Fruit fly (Drosophila melanogaster) whole organism, prepupa: ENCODE results near the gene hry.
A peak's percentile ranks its signal among the peaks of the same experiment; 100 is the strongest.

ENCODE experiments used
- CG10631 ChIP-seq: fragments of 200-800 bp; sonication (Bioruptor generic); optimal IDR thresholded peaks from 2 replicates; lab custom pipeline; 2016; ENCODE audit warnings: missing biosample characterization, missing genetic modification characterization
- CG10669 ChIP-seq: fragments of 200-800 bp; sonication (Bioruptor generic); optimal IDR thresholded peaks from 3 replicates; lab custom pipeline; 2018; ENCODE audit warnings: missing biosample characterization, mild to moderate bottlenecking, missing genetic modification characterization, moderate library complexity
- CG11294 ChIP-seq: fragments of 200-800 bp; sonication (Bioruptor generic); IDR thresholded peaks from 2 replicates; pipeline ENCODE4 v1.3.6; 2022; ENCODE audit warnings: missing biosample characterization, missing genetic modification characterization
- CG11762 ChIP-seq: fragments of 200-800 bp; sonication (Bioruptor generic); optimal IDR thresholded peaks from 3 replicates; lab custom pipeline; 2016; ENCODE audit warnings: missing biosample characterization, missing genetic modification characterization; ENCODE audit not compliant: insufficient read depth
- CG11902 ChIP-seq: fragments of 200-800 bp; sonication (Bioruptor generic); optimal IDR thresholded peaks from 3 replicates; lab custom pipeline; 2016; ENCODE audit warnings: missing biosample characterization, missing genetic modification characterization
- CG15336 ChIP-seq: fragments of 200-800 bp; sonication (Bioruptor generic); IDR thresholded peaks from 2 replicates; pipeline ENCODE4 v1.3.6; 2022; ENCODE audit warnings: missing biosample characterization, missing genetic modification characterization
- CG1621 ChIP-seq: fragments of 200-800 bp; sonication (Bioruptor generic); optimal IDR thresholded peaks from 3 replicates; lab custom pipeline; 2018; ENCODE audit warnings: missing biosample characterization, mild to moderate bottlenecking, missing genetic modification characterization
- CG16779 ChIP-seq: fragments of 200-800 bp; sonication (Bioruptor generic); optimal IDR thresholded peaks from 3 replicates; lab custom pipeline; 2017; ENCODE audit warnings: missing biosample characterization, mild to moderate bottlenecking, missing genetic modification characterization
- CG31627 ChIP-seq: fragments of 200-800 bp; sonication (Bioruptor generic); optimal IDR thresholded peaks from 3 replicates; lab custom pipeline; 2016; ENCODE audit warnings: missing biosample characterization, missing genetic modification characterization
- CG32006 ChIP-seq: fragments of 200-800 bp; sonication (Bioruptor generic); optimal IDR thresholded peaks from 3 replicates; lab custom pipeline; 2017; ENCODE audit warnings: missing biosample characterization, mild to moderate bottlenecking, missing genetic modification characterization
- CG34406 ChIP-seq: fragments of 200-800 bp; sonication (Bioruptor generic); optimal IDR thresholded peaks from 3 replicates; lab custom pipeline; 2016; ENCODE audit warnings: missing biosample characterization, missing genetic modification characterization
- CG3919 ChIP-seq: fragments of 200-800 bp; sonication (Bioruptor generic); optimal IDR thresholded peaks from 3 replicates; lab custom pipeline; 2016; ENCODE audit warnings: missing biosample characterization, missing genetic modification characterization
- CG4318 ChIP-seq: fragments of 200-800 bp; sonication (Bioruptor generic); optimal IDR thresholded peaks from 3 replicates; lab custom pipeline; 2017; ENCODE audit warnings: missing biosample characterization, mild to moderate bottlenecking, missing genetic modification characterization
- CG6163 ChIP-seq: fragments of 200-800 bp; sonication (Bioruptor generic); IDR thresholded peaks from 3 replicates; pipeline ENCODE4 v1.3.6; 2022; ENCODE audit warnings: missing biosample characterization, missing genetic modification characterization
- CG6808 ChIP-seq: fragments of 200-800 bp; sonication (Bioruptor generic); optimal IDR thresholded peaks from 3 replicates; lab custom pipeline; 2017; ENCODE audit warnings: missing biosample characterization, missing genetic modification characterization, mild to moderate bottlenecking, moderate library complexity, missing genetic modification reagents
- CG7368 ChIP-seq: fragments of 200-800 bp; sonication (Bioruptor generic); optimal IDR thresholded peaks from 3 replicates; lab custom pipeline; 2016; ENCODE audit warnings: missing biosample characterization, missing genetic modification characterization
- CG8119 ChIP-seq: fragments of 200-800 bp; sonication (Bioruptor generic); IDR thresholded peaks from 3 replicates; pipeline ENCODE4 v1.3.6; 2022; ENCODE audit warnings: missing biosample characterization, missing genetic modification characterization
- CG8319 ChIP-seq: fragments of 200-800 bp; sonication (Bioruptor generic); optimal IDR thresholded peaks from 3 replicates; lab custom pipeline; 2016; ENCODE audit warnings: missing biosample characterization, missing genetic modification characterization
- CG8632 ChIP-seq: fragments of 200-800 bp; sonication (Bioruptor generic); optimal IDR thresholded peaks from 3 replicates; lab custom pipeline; 2016; ENCODE audit warnings: missing biosample characterization, missing genetic modification characterization
- CG9139 ChIP-seq: fragments of 200-800 bp; sonication (Bioruptor generic); optimal IDR thresholded peaks from 3 replicates; lab custom pipeline; 2017; ENCODE audit warnings: missing biosample characterization, mild to moderate bottlenecking, missing genetic modification characterization
- Eip75B ChIP-seq: fragments of 200-800 bp; sonication (Bioruptor generic); optimal IDR thresholded peaks from 3 replicates; lab custom pipeline; 2016; ENCODE audit warnings: missing biosample characterization, missing genetic modification characterization
- Eip78C ChIP-seq: fragments of 200-800 bp; sonication (Bioruptor generic); peaks from one replicate; lab custom pipeline; 2016; ENCODE audit warnings: missing biosample characterization, missing genetic modification characterization
- Eip93F ChIP-seq: fragments of 200-800 bp; sonication (Bioruptor generic); optimal IDR thresholded peaks from 2 replicates; lab custom pipeline; 2016; ENCODE audit warnings: missing biosample characterization, mild to moderate bottlenecking, missing genetic modification characterization
- Ets21C ChIP-seq: fragments of 200-800 bp; sonication (Bioruptor generic); optimal IDR thresholded peaks from 3 replicates; lab custom pipeline; 2016; ENCODE audit warnings: missing biosample characterization, missing genetic modification characterization
- Gug ChIP-seq: fragments of 200-800 bp; sonication (Bioruptor generic); IDR thresholded peaks from 2 replicates; pipeline ENCODE4 v1.3.6; 2022; ENCODE audit warnings: missing biosample characterization, missing genetic modification characterization
- Hr38 ChIP-seq: sonication (Bioruptor generic); optimal IDR thresholded peaks from 2 replicates; lab custom pipeline; 2016; ENCODE audit warnings: missing biosample characterization, missing genetic modification characterization
- Hr39 ChIP-seq: fragments of 200-800 bp; sonication (Bioruptor generic); optimal IDR thresholded peaks from 2 replicates; lab custom pipeline; 2016; ENCODE audit warnings: missing biosample characterization, missing genetic modification characterization
- Hr4 ChIP-seq: fragments of 200-800 bp; sonication (Bioruptor generic); optimal IDR thresholded peaks from 3 replicates; lab custom pipeline; 2016; ENCODE audit warnings: missing biosample characterization, missing genetic modification characterization
- Smox ChIP-seq: fragments of 200-800 bp; sonication (Bioruptor generic); optimal IDR thresholded peaks from 3 replicates; lab custom pipeline; 2016; ENCODE audit warnings: missing biosample characterization, missing genetic modification characterization
- Sox102F ChIP-seq: fragments of 200-800 bp; sonication (Bioruptor generic); optimal IDR thresholded peaks from 2 replicates; lab custom pipeline; 2016; ENCODE audit warnings: missing biosample characterization, mild to moderate bottlenecking, missing genetic modification characterization
- Sox14 ChIP-seq: fragments of 200-800 bp; sonication (Bioruptor generic); optimal IDR thresholded peaks from 3 replicates; lab custom pipeline; 2016; ENCODE audit warnings: missing biosample characterization, missing genetic modification characterization
- Sox15 ChIP-seq: fragments of 200-800 bp; sonication (Bioruptor generic); optimal IDR thresholded peaks from 3 replicates; lab custom pipeline; 2016; ENCODE audit warnings: missing biosample characterization, missing genetic modification characterization
- achi ChIP-seq: fragments of 200-800 bp; sonication (Bioruptor generic); optimal IDR thresholded peaks from 3 replicates; lab custom pipeline; 2016; ENCODE audit warnings: missing biosample characterization, missing genetic modification characterization
- acj6 ChIP-seq: fragments of 200-800 bp; sonication (Bioruptor generic); optimal IDR thresholded peaks from 3 replicates; lab custom pipeline; 2016; ENCODE audit warnings: missing biosample characterization, missing genetic modification characterization
- cyc ChIP-seq: fragments of 200-800 bp; sonication (Bioruptor generic); optimal IDR thresholded peaks from 3 replicates; lab custom pipeline; 2016; ENCODE audit warnings: missing biosample characterization, missing genetic modification characterization
- dac ChIP-seq: fragments of 200-800 bp; sonication (Bioruptor generic); optimal IDR thresholded peaks from 2 replicates; lab custom pipeline; 2017; ENCODE audit warnings: missing biosample characterization, mild to moderate bottlenecking, missing genetic modification characterization
- dsx ChIP-seq: fragments of 200-800 bp; optimal IDR thresholded peaks from 3 replicates; lab custom pipeline; 2019; ENCODE audit warnings: missing biosample characterization, mild to moderate bottlenecking, missing genetic modification characterization, moderate library complexity; ENCODE audit not compliant: poor library complexity, severe bottlenecking
- eg ChIP-seq: fragments of 200-800 bp; sonication (Bioruptor generic); IDR thresholded peaks from 3 replicates; pipeline ENCODE4 v1.3.6; 2022; ENCODE audit warnings: missing biosample characterization, missing genetic modification characterization
- esn ChIP-seq: fragments of 200-800 bp; sonication (Bioruptor generic); optimal IDR thresholded peaks from 2 replicates; lab custom pipeline; 2016; ENCODE audit warnings: missing biosample characterization, mild to moderate bottlenecking, missing genetic modification characterization, moderate library complexity
- fd59A ChIP-seq: fragments of 200-800 bp; sonication (Bioruptor generic); optimal IDR thresholded peaks from 2 replicates; lab custom pipeline; 2017; ENCODE audit warnings: missing biosample characterization, mild to moderate bottlenecking, missing genetic modification characterization, missing genetic modification reagents
- fd85E ChIP-seq: fragments of 200-800 bp; sonication (Bioruptor generic); optimal IDR thresholded peaks from 3 replicates; lab custom pipeline; 2016; ENCODE audit warnings: missing biosample characterization, missing genetic modification characterization
- fkh ChIP-seq: fragments of 200-800 bp; sonication (Bioruptor generic); optimal IDR thresholded peaks from 3 replicates; lab custom pipeline; 2017; ENCODE audit warnings: missing biosample characterization, mild to moderate bottlenecking, missing genetic modification characterization, moderate library complexity
- lz ChIP-seq: fragments of 200-800 bp; sonication (Bioruptor generic); optimal IDR thresholded peaks from 3 replicates; lab custom pipeline; 2016; ENCODE audit warnings: missing biosample characterization, missing genetic modification characterization
- net ChIP-seq: fragments of 200-800 bp; sonication (Bioruptor generic); optimal IDR thresholded peaks from 3 replicates; lab custom pipeline; 2016; ENCODE audit warnings: missing biosample characterization, missing genetic modification characterization
- salr ChIP-seq, 2 experiments: fragments of 200-800 bp; sonication (Bioruptor generic); optimal IDR thresholded peaks; 3 replicates each; lab custom pipeline; 2016 to 2018; ENCODE audit warnings: missing biosample characterization in 2 of 2, missing genetic modification characterization in 2 of 2, mild to moderate bottlenecking in 1 of 2
- spab ChIP-seq: fragments of 200-800 bp; sonication (Bioruptor generic); optimal IDR thresholded peaks from 2 replicates; lab custom pipeline; 2017; ENCODE audit warnings: missing biosample characterization, mild to moderate bottlenecking, missing genetic modification characterization, missing genetic modification reagents
- ss ChIP-seq, 2 experiments: fragments of 200-800 bp; sonication (Bioruptor generic); optimal IDR thresholded peaks; 2 replicates in 1 of 2; 3 replicates in 1 of 2; lab custom pipeline; 2017 to 2018; ENCODE audit warnings: mild to moderate bottlenecking in 2 of 2, missing biosample characterization in 2 of 2, missing genetic modification characterization in 2 of 2, moderate library complexity in 1 of 2
- svp ChIP-seq: fragments of 200-800 bp; sonication (Bioruptor generic); peaks from one replicate; lab custom pipeline; 2016; ENCODE audit warnings: missing biosample characterization, missing genetic modification characterization
- vri ChIP-seq: fragments of 200-800 bp; sonication (Bioruptor generic); optimal IDR thresholded peaks from 3 replicates; lab custom pipeline; 2016; ENCODE audit warnings: missing biosample characterization, mild to moderate bottlenecking, missing genetic modification characterization

Gene hry

DNA sequence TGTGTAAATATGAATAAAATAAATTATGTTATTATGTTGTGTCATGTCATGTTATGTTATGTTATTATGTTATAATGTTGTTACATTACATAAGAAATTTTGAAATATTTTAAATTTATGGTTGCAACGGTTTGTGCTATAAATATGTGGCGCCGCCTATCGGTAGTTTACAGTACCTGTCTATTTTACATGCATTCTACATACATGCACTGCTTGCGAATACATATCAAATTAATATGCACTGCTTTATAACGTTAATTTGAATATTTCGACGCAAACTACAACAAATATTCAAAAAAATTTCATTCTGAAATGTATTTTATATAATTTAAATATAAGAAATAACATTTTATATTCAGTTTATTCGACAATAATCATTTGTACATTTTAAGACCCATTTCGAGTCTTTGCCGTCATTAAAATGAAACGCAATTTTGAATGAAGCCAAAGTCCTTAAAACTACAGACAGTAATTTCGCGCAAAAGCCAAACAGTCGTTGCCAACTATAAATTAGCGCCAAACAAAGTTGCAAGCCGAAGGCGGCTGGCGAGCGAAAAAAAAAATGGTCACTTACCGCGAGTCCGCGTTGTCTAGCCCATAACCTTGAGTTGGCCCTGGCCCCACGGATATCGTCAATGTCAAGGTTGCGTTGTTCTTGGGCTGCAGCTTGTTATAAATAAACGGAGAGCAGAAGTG lies 23.5 kb upstream of the hry start:
- TF ChIP-seq net (GFP tag; lab: Kevin White, UChicago) (no peak), CG4318 (GFP tag; lab: Kevin White, UChicago) (no peak), Eip75B (GFP tag; lab: Kevin White, UChicago) (no peak), CG6808 (no peak), dsx (peak; percentile 98), Ets21C (no peak), CG9139 (no peak)
- TF ChIP-seq, all 60 proteins: peak for 1

DNA sequence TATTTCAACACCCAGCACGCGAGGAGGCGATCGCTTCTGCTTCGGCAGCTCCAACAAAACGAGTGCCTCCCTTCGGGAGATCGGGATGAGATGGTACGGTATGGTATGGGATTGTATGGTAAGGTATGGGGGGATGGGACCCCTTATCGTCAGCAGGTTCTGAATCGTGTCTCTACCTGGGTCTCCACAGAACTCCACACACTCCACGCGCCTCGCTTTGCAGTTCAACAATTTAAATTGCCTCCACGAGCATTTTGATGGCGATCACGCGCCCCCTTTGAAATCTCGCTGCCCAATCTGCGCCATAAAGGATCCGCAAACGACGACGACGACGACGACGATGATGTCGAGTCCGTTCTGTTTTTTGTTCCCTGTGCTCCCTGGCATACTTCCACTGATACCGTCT lies 23.0 kb upstream of the hry start:
- TF ChIP-seq net (GFP tag; lab: Kevin White, UChicago) (no peak), CG31627 (GFP tag; lab: Kevin White, UChicago) (no peak), CG15336 (GFP tag; lab: Robert Waterston, UW) (no peak), vri (no peak), lz (GFP tag; lab: Kevin White, UChicago) (no peak), CG9139 (no peak), CG10669 (GFP tag; lab: Kevin White, UChicago) (no peak), spab (GFP tag; lab: Kevin White, UChicago) (no peak), Ets21C (no peak), CG8119 (GFP tag; lab: Robert Waterston, UW) (no peak), Hr38 (GFP tag; lab: Kevin White, UChicago) (no peak), CG4318 (GFP tag; lab: Kevin White, UChicago) (no peak), Hr39 (GFP tag; lab: Kevin White, UChicago) (no peak), fd85E (no peak), CG34406 (GFP tag; lab: Kevin White, UChicago) (no peak), ss (GFP tag; optimal IDR thresholded peaks at IDR 0.05; lab: Kevin White, UChicago) (peak; percentile 51 to 93), svp (GFP tag; lab: Kevin White, UChicago) (peak; percentile 60), CG1621 (peak; percentile 23), esn (GFP tag; lab: Kevin White, UChicago) (no peak), CG11902 (no peak), CG11294 (no peak), CG8319 (GFP tag; lab: Kevin White, UChicago) (no peak), achi (GFP tag; lab: Kevin White, UChicago) (no peak), Smox (GFP tag; lab: Kevin White, UChicago) (no peak), CG10631 (GFP tag; lab: Kevin White, UChicago) (no peak), fkh (GFP tag; lab: Kevin White, UChicago) (no peak), eg (GFP tag; lab: Robert Waterston, UW) (no peak), CG16779 (no peak), CG11762 (no peak), CG32006 (GFP tag; lab: Kevin White, UChicago) (no peak), CG8632 (GFP tag; lab: Kevin White, UChicago) (no peak), Gug (no peak), Eip93F (no peak), CG6163 (GFP tag; lab: Robert Waterston, UW) (no peak), cyc (GFP tag; lab: Kevin White, UChicago) (no peak), Sox15 (GFP tag; lab: Kevin White, UChicago) (no peak), CG7368 (no peak), Eip75B (GFP tag; lab: Kevin White, UChicago) (no peak), dsx (no peak), Sox102F (GFP tag; lab: Kevin White, UChicago) (no peak), Sox14 (GFP tag; lab: Kevin White, UChicago) (no peak), fd59A (GFP tag; lab: Kevin White, UChicago) (no peak), Eip78C (GFP tag; lab: Kevin White, UChicago) (peak; percentile 80), acj6 (no peak), CG3919 (GFP tag; lab: Kevin White, UChicago) (peak; percentile 17), dac (GFP tag; lab: Kevin White, UChicago) (no peak), Hr4 (no peak), salr (GFP tag; optimal IDR thresholded peaks at IDR 0.05; lab: Kevin White, UChicago) (no peak)
